Worm (Caenorhabditis elegans) whole organism, young adult: ENCODE data around the gene C54E10.3.

Source experiments
- F37B4.10 ChIP-seq: fragments of 200-800 bp; sonication (Bioruptor generic); IDR thresholded peaks from 2 replicates; pipeline ENCODE4 v1.3.6; 2022; ENCODE audit warnings: missing genetic modification characterization, missing compliant biosample characterization
- aptf-2 ChIP-seq: fragments of 200-800 bp; sonication (Bioruptor generic); conservative IDR thresholded peaks from 2 replicates; pipeline ENCODE4 v1.3.6; 2022; ENCODE audit warnings: missing genetic modification reagents, missing genetic modification characterization, missing compliant biosample characterization
- attf-6 ChIP-seq: fragments of 200-800 bp; sonication (Bioruptor generic); IDR thresholded peaks from 2 replicates; pipeline ENCODE4 v1.3.6; 2022; ENCODE audit warnings: missing genetic modification reagents, missing genetic modification characterization, missing compliant biosample characterization
- ceh-58 ChIP-seq: fragments of 200-800 bp; sonication (Bioruptor generic); IDR thresholded peaks from 2 replicates; pipeline ENCODE4 v1.3.6; 2022; ENCODE audit warnings: missing genetic modification characterization, missing compliant biosample characterization
- egl-18 ChIP-seq: fragments of 200-800 bp; sonication (Bioruptor generic); IDR thresholded peaks from 2 replicates; pipeline ENCODE4 v1.3.6; 2022; ENCODE audit warnings: missing genetic modification reagents, missing genetic modification characterization, missing compliant biosample characterization
- repo-1 ChIP-seq: sonication (generic microtip); optimal IDR thresholded peaks from 2 replicates; lab custom pipeline; 2017; ENCODE audit warnings: mild to moderate bottlenecking, missing genetic modification characterization, missing compliant biosample characterization
- tbx-9 ChIP-seq: sonication (generic microtip); optimal IDR thresholded peaks from 2 replicates; lab custom pipeline; 2016; ENCODE audit warnings: borderline replicate concordance, missing genetic modification characterization, inconsistent platforms, missing compliant biosample characterization
- unc-130 ChIP-seq: sonication (generic microtip); optimal IDR thresholded peaks from 2 replicates; lab custom pipeline; 2016; ENCODE audit warnings: missing genetic modification reagents, missing genetic modification characterization, missing compliant biosample characterization

ce11 chrV:18837125-18837524, 26.3 kb downstream of the C54E10.3 start, which contains the start of gene cyp-33D3:
- no peak for TF ChIP-seq unc-130 (GFP tag; lab: Kevin White, UChicago)
- TF ChIP-seq egl-18 (GFP tag; lab: Robert Waterston, UW), result no peak
- TF ChIP-seq F37B4.10 (GFP tag; lab: Robert Waterston, UW), result no peak
- TF ChIP-seq tbx-9 (tag; lab: Kevin White, UChicago), result no peak
- TF ChIP-seq attf-6, result no peak
- TF ChIP-seq ceh-58 (GFP tag; lab: Robert Waterston, UW), result no peak
- TF ChIP-seq repo-1, result no peak
- no peak for TF ChIP-seq aptf-2 (GFP tag; lab: Robert Waterston, UW)
